Fruit fly (Drosophila melanogaster): Measurements from ENCODE around the gene Ube4A.
A peak's percentile ranks its signal among the peaks of the same experiment; 100 is the strongest.

Gene Ube4A

dm6 chr2L:6612477-6613004, 45.8 kb upstream of the Ube4A start (continued):
- TF ChIP-seq CG12391 (tag; optimal IDR thresholded peaks at IDR 0.05) (peak; percentile 100), Opbp (GFP tag; IDR thresholded peaks at IDR 0.05; ENCODE audit: partially characterized antibody) (peak; percentile 51; the same call in 1 of the 3 replicates), Abd-B (GFP tag; optimal IDR thresholded peaks at IDR 0.05) (peak; percentile 100), CG17385 (GFP tag; optimal IDR thresholded peaks at IDR 0.05) (peak; percentile 100), jigr1 (GFP tag; IDR thresholded peaks at IDR 0.05) (peak; percentile 100), ato (GFP tag; IDR thresholded peaks at IDR 0.05; ENCODE audit: partially characterized antibody) (peak; percentile 70; the same call in 1 of the 2 replicates), CG10654 (GFP tag; optimal IDR thresholded peaks at IDR 0.05) (peak; percentile 100), CG2129 (GFP tag; IDR thresholded peaks at IDR 0.05; ENCODE audit: partially characterized antibody) (no peak), CG12071 (GFP tag; optimal IDR thresholded peaks at IDR 0.05) (peak; percentile 100), CG8924 (tag; optimal IDR thresholded peaks at IDR 0.05) (peak; percentile 100), CG10147 (GFP tag; optimal IDR thresholded peaks at IDR 0.05) (peak; percentile 100), CG9609 (GFP tag; optimal IDR thresholded peaks at IDR 0.05) (peak; percentile 100), cas (GFP tag; IDR thresholded peaks at IDR 0.05) (peak; percentile 100), Bteb2 (GFP tag; optimal IDR thresholded peaks at IDR 0.05) (peak; percentile 100), CG2875 (GFP tag; optimal IDR thresholded peaks at IDR 0.05) (peak; percentile 100), onecut (GFP tag; IDR thresholded peaks at IDR 0.05) (peak; percentile 100), ash1 (GFP tag; optimal IDR thresholded peaks at IDR 0.05) (peak; percentile 100), CG17186 (GFP tag; optimal IDR thresholded peaks at IDR 0.05) (peak; percentile 98), ranshi (GFP tag; IDR thresholded peaks at IDR 0.05) (peak; percentile 100), psq (GFP tag; optimal IDR thresholded peaks at IDR 0.05) (peak; percentile 99), Ravus (GFP tag; IDR thresholded peaks at IDR 0.05) (peak; percentile 100), ap (GFP tag; IDR thresholded peaks at IDR 0.05) (peak; percentile 100), CG8290 (GFP tag; optimal IDR thresholded peaks at IDR 0.05) (peak; percentile 100), CG8290 (tag; optimal IDR thresholded peaks at IDR 0.05) (peak; percentile 100), CG10959 (GFP tag; IDR thresholded peaks at IDR 0.05) (peak; percentile 100), Xrp1 (GFP tag; IDR thresholded peaks at IDR 0.05) (peak; percentile 100), HmgZ (tag; optimal IDR thresholded peaks at IDR 0.05) (peak; percentile 100), Max (GFP tag; optimal IDR thresholded peaks at IDR 0.05) (peak; percentile 100), BEAF-32 (GFP tag; optimal IDR thresholded peaks at IDR 0.05) (peak; percentile 55), CG8944 (GFP tag; optimal IDR thresholded peaks at IDR 0.05) (peak; percentile 100), ewg (GFP tag; optimal IDR thresholded peaks at IDR 0.05) (peak; percentile 100), gfzf (GFP tag; optimal IDR thresholded peaks at IDR 0.05) (peak; percentile 54), CG11093 (GFP tag; IDR thresholded peaks at IDR 0.05) (peak; percentile 100), D19B (GFP tag; optimal IDR thresholded peaks at IDR 0.05) (peak; percentile 99), CG3995 (GFP tag; optimal IDR thresholded peaks at IDR 0.05) (peak; percentile 96), CG1603 (tag; optimal IDR thresholded peaks at IDR 0.05) (peak; percentile 100), Eip74EF (GFP tag; optimal IDR thresholded peaks at IDR 0.05) (peak in 1 of 2 experiments; percentile 100), CG31441 (GFP tag; IDR thresholded peaks at IDR 0.05) (peak; percentile 100), inv (GFP tag; IDR thresholded peaks at IDR 0.05; ENCODE audit: partially characterized antibody) (0 out of 2 replicates have a peak, but pooled peaks have one; percentile 38), CG10366 (GFP tag; IDR thresholded peaks at IDR 0.05) (peak; percentile 100), CG9797 (GFP tag; optimal IDR thresholded peaks at IDR 0.05) (peak; percentile 96), HLH54F (GFP tag; optimal IDR thresholded peaks at IDR 0.05) (peak; percentile 100), CG2678 (tag; optimal IDR thresholded peaks at IDR 0.05) (peak; percentile 100), so (GFP tag; IDR thresholded peaks at IDR 0.05) (peak; percentile 100), CG12299 (tag; optimal IDR thresholded peaks at IDR 0.05) (peak; percentile 100), emc (GFP tag; optimal IDR thresholded peaks at IDR 0.05) (peak; percentile 100), vvl (GFP tag; IDR thresholded peaks at IDR 0.05) (peak; percentile 100), CG10321 (GFP tag; IDR thresholded peaks at IDR 0.05) (peak; percentile 95), HmgD (GFP tag; optimal IDR thresholded peaks at IDR 0.05) (peak; percentile 100), CHES-1-like (GFP tag; optimal IDR thresholded peaks at IDR 0.05) (peak; percentile 100)
